Fruit fly (Drosophila melanogaster) whole organism, embryonic: ENCODE measurements around the gene Smu1.

Experiments used
- Awh ChIP-seq: fragments of 200-800 bp; sonication (Bioruptor generic); IDR thresholded peaks from 2 replicates; pipeline ENCODE4, ENCODE4 v1.3.6; 2022; ENCODE audit warnings: missing biosample characterization, missing genetic modification characterization
- CG12071 ChIP-seq: fragments of 200-800 bp; sonication (Bioruptor generic); optimal IDR thresholded peaks from 3 replicates; lab custom pipeline; 2018; ENCODE audit warnings: missing biosample characterization, mild to moderate bottlenecking, missing genetic modification characterization
- CG13296 ChIP-seq: fragments of 200-800 bp; sonication (Bioruptor generic); optimal IDR thresholded peaks from 3 replicates; lab custom pipeline; 2018; ENCODE audit warnings: missing biosample characterization, mild to moderate bottlenecking, missing genetic modification characterization
- CG1603 ChIP-seq: fragments of 200-800 bp; sonication (Bioruptor generic); optimal IDR thresholded peaks from 2 replicates; lab custom pipeline; 2019; ENCODE audit warnings: missing biosample characterization, mild to moderate bottlenecking, missing genetic modification characterization, moderate library complexity
- CG16863 ChIP-seq: fragments of 200-800 bp; sonication (Bioruptor generic); optimal IDR thresholded peaks from 3 replicates; lab custom pipeline; 2016; ENCODE audit warnings: missing biosample characterization, missing genetic modification characterization
- CG17328 ChIP-seq: fragments of 200-800 bp; sonication (Bioruptor generic); IDR thresholded peaks from 2 replicates; pipeline ENCODE4 v1.3.6; 2022; ENCODE audit warnings: missing biosample characterization, missing genetic modification characterization
- CG17361 ChIP-seq: fragments of 200-800 bp; sonication (Bioruptor generic); IDR thresholded peaks from 3 replicates; pipeline ENCODE4 v1.3.6; 2022; ENCODE audit warnings: missing biosample characterization, missing genetic modification characterization
- CG17612 ChIP-seq: fragments of 200-800 bp; sonication (Bioruptor generic); IDR thresholded peaks from 2 replicates; pipeline ENCODE4 v1.3.6; 2022; ENCODE audit warnings: missing biosample characterization, missing genetic modification characterization
- CG2116 ChIP-seq: fragments of 200-800 bp; sonication (Bioruptor generic); optimal IDR thresholded peaks from 3 replicates; lab custom pipeline; 2018; ENCODE audit warnings: missing biosample characterization, mild to moderate bottlenecking, missing genetic modification characterization
- CG2199 ChIP-seq: fragments of 200-800 bp; sonication (Bioruptor generic); IDR thresholded peaks from 3 replicates; pipeline ENCODE4 v1.3.6; 2022; ENCODE audit warnings: missing biosample characterization, missing genetic modification characterization
- CG2678 ChIP-seq: fragments of 200-800 bp; sonication (Bioruptor generic); optimal IDR thresholded peaks from 3 replicates; lab custom pipeline; 2019; ENCODE audit warnings: missing biosample characterization, mild to moderate bottlenecking, missing genetic modification characterization, moderate library complexity
- CG4854 ChIP-seq: fragments of 200-800 bp; sonication (Bioruptor generic); optimal IDR thresholded peaks from 2 replicates; lab custom pipeline; 2016; ENCODE audit warnings: missing biosample characterization, missing genetic modification characterization, inconsistent platforms
- CG7357 ChIP-seq: fragments of 200-800 bp; sonication (Bioruptor generic); IDR thresholded peaks from 3 replicates; pipeline ENCODE4 v1.3.6; 2022; ENCODE audit warnings: missing biosample characterization, missing genetic modification characterization
- CG7372 ChIP-seq: fragments of 200-800 bp; sonication (Bioruptor generic); IDR thresholded peaks from 2 replicates; pipeline ENCODE4 v1.3.6; 2022; ENCODE audit warnings: missing biosample characterization, missing genetic modification characterization
- CG8281 ChIP-seq: fragments of 200-800 bp; sonication (Bioruptor generic); optimal IDR thresholded peaks from 2 replicates; lab custom pipeline; 2018; ENCODE audit warnings: missing biosample characterization, mild to moderate bottlenecking, missing genetic modification characterization, moderate library complexity
- CG8290 ChIP-seq, 3 experiments: fragments of 200-800 bp; sonication (Bioruptor generic); optimal IDR thresholded peaks; 2 replicates each; lab custom pipeline; 2016 to 2019; ENCODE audit warnings: missing biosample characterization in 3 of 3, missing genetic modification characterization in 3 of 3, mild to moderate bottlenecking in 2 of 3, moderate library complexity in 1 of 3
- CG9727 ChIP-seq: fragments of 200-800 bp; sonication (Bioruptor generic); optimal IDR thresholded peaks from 3 replicates; lab custom pipeline; 2017; ENCODE audit warnings: missing biosample characterization, mild to moderate bottlenecking, missing genetic modification characterization
- CG9932 ChIP-seq: fragments of 200-800 bp; sonication (Bioruptor generic); IDR thresholded peaks from 2 replicates; pipeline ENCODE4 v1.3.6; 2022; ENCODE audit warnings: missing biosample characterization, missing genetic modification characterization
- Doc2 ChIP-seq: fragments of 200-800 bp; sonication (Bioruptor generic); IDR thresholded peaks from 2 replicates; pipeline ENCODE4 v1.3.6; 2022; ENCODE audit warnings: missing biosample characterization, missing genetic modification characterization
- Drgx ChIP-seq: fragments of 200-800 bp; sonication (Bioruptor generic); IDR thresholded peaks from 2 replicates; pipeline ENCODE4 v1.3.6; 2022; ENCODE audit warnings: missing biosample characterization, missing genetic modification characterization
- Eip74EF ChIP-seq, 2 experiments: fragments of 200-800 bp in 1 of 2; fragments of >200 bp in 1 of 2; sonication (Bioruptor generic) in 1 of 2; optimal IDR thresholded peaks; 2 replicates each; lab custom pipeline; 2017 to 2019; ENCODE audit warnings: missing biosample characterization in 2 of 2, missing genetic modification characterization in 2 of 2, mild to moderate bottlenecking in 1 of 2, moderate library complexity in 1 of 2
- Gug ChIP-seq: fragments of 200-800 bp; sonication (Bioruptor generic); IDR thresholded peaks from 4 replicates; pipeline ENCODE4 v1.3.6; 2022; ENCODE audit warnings: missing biosample characterization, missing genetic modification characterization
- MBD-R2 ChIP-seq: fragments of 200-800 bp; sonication (Bioruptor generic); IDR thresholded peaks from 2 replicates; pipeline ENCODE4 v1.3.6; 2022; ENCODE audit warnings: missing biosample characterization, missing genetic modification characterization
- MTF-1 ChIP-seq: fragments of 200-800 bp; sonication (Bioruptor generic); optimal IDR thresholded peaks from 2 replicates; lab custom pipeline; 2018; ENCODE audit warnings: missing biosample characterization, mild to moderate bottlenecking, missing genetic modification characterization, borderline replicate concordance
- Med ChIP-seq: fragments of 200-800 bp; sonication (Bioruptor generic); peaks from one replicate; lab custom pipeline; 2016; ENCODE audit warnings: missing biosample characterization, missing genetic modification characterization, mild to moderate bottlenecking, inconsistent platforms, moderate library complexity
- Xbp1 ChIP-seq: fragments of 200-800 bp; sonication (Bioruptor generic); optimal IDR thresholded peaks from 3 replicates; lab custom pipeline; 2016; ENCODE audit warnings: missing biosample characterization, mild to moderate bottlenecking, missing genetic modification characterization
- abd-A ChIP-seq: fragments of 200-800 bp; sonication (Bioruptor generic); optimal IDR thresholded peaks from 3 replicates; lab custom pipeline; 2019; ENCODE audit warnings: missing biosample characterization, mild to moderate bottlenecking, missing genetic modification characterization, moderate library complexity
- bab2 ChIP-seq: fragments of 200-800 bp; sonication (Bioruptor generic); optimal IDR thresholded peaks from 2 replicates; lab custom pipeline; 2016; ENCODE audit warnings: missing biosample characterization, missing genetic modification characterization
- bigmax ChIP-seq: fragments of 200-800 bp; sonication (Bioruptor generic); optimal IDR thresholded peaks from 2 replicates; lab custom pipeline; 2018; ENCODE audit warnings: missing biosample characterization, mild to moderate bottlenecking, missing genetic modification characterization
- bsh ChIP-seq, 2 experiments: fragments of 200-800 bp; sonication (Bioruptor generic); optimal IDR thresholded peaks; 2 replicates each; lab custom pipeline; 2017 to 2018; ENCODE audit warnings: mild to moderate bottlenecking in 2 of 2, missing biosample characterization in 2 of 2, missing genetic modification characterization in 2 of 2, moderate library complexity in 1 of 2
- cad ChIP-seq: fragments of >200 bp; optimal IDR thresholded peaks from 2 replicates; lab custom pipeline; 2017; ENCODE audit warnings: missing biosample characterization, missing genetic modification characterization
- caup ChIP-seq: fragments of 200-800 bp; sonication (Bioruptor generic); optimal IDR thresholded peaks from 3 replicates; lab custom pipeline; 2017; ENCODE audit warnings: missing biosample characterization, mild to moderate bottlenecking, missing genetic modification characterization, moderate library complexity; ENCODE audit not compliant: severe bottlenecking
- chif ChIP-seq, 2 experiments: fragments of 200-800 bp; sonication (Bioruptor generic); optimal IDR thresholded peaks; 3 replicates each; lab custom pipeline; 2016; ENCODE audit warnings: missing biosample characterization in 2 of 2, missing genetic modification characterization in 2 of 2
- chm ChIP-seq: fragments of 200-800 bp; sonication (Bioruptor generic); IDR thresholded peaks from 2 replicates; pipeline ENCODE4 v1.3.6; 2022; ENCODE audit warnings: missing biosample characterization, missing genetic modification characterization
- dmrt99B ChIP-seq: fragments of 200-800 bp; sonication (Bioruptor generic); optimal IDR thresholded peaks from 2 replicates; lab custom pipeline; 2018; ENCODE audit warnings: missing biosample characterization, mild to moderate bottlenecking, missing genetic modification characterization, moderate library complexity
- gcm ChIP-seq: fragments of 200-800 bp; sonication (Bioruptor generic); optimal IDR thresholded peaks from 2 replicates; lab custom pipeline; 2019; ENCODE audit warnings: missing biosample characterization, mild to moderate bottlenecking, missing genetic modification characterization, moderate library complexity
- gem ChIP-seq: fragments of 200-800 bp; sonication (Bioruptor generic); optimal IDR thresholded peaks from 2 replicates; lab custom pipeline; 2019; ENCODE audit warnings: missing biosample characterization, mild to moderate bottlenecking, missing genetic modification characterization, moderate library complexity
- lmd ChIP-seq: fragments of 200-800 bp; sonication (Bioruptor generic); IDR thresholded peaks from 2 replicates; pipeline ENCODE4 v1.3.6; 2022; ENCODE audit warnings: missing biosample characterization, missing genetic modification characterization
- nmo ChIP-seq: fragments of 200-800 bp; sonication (Bioruptor generic); optimal IDR thresholded peaks from 2 replicates; lab custom pipeline; 2018; ENCODE audit warnings: missing biosample characterization, mild to moderate bottlenecking, missing genetic modification characterization, moderate library complexity
- oc ChIP-seq: fragments of 200-800 bp; sonication (Bioruptor generic); optimal IDR thresholded peaks from 2 replicates; lab custom pipeline; 2018; ENCODE audit warnings: missing biosample characterization, mild to moderate bottlenecking, missing genetic modification characterization, moderate library complexity
- phol ChIP-seq: fragments of 200-800 bp; sonication (Bioruptor generic); optimal IDR thresholded peaks from 3 replicates; lab custom pipeline; 2018; ENCODE audit warnings: missing biosample characterization, mild to moderate bottlenecking, missing genetic modification characterization, moderate library complexity
- pnt ChIP-seq: fragments of 200-800 bp; sonication (Bioruptor generic); optimal IDR thresholded peaks from 3 replicates; lab custom pipeline; 2016; ENCODE audit warnings: missing biosample characterization, missing genetic modification characterization
- pros ChIP-seq: fragments of 200-800 bp; sonication (Bioruptor generic); optimal IDR thresholded peaks from 3 replicates; lab custom pipeline; 2019; ENCODE audit warnings: missing biosample characterization, mild to moderate bottlenecking, missing genetic modification characterization, moderate library complexity
- schlank ChIP-seq: fragments of 200-800 bp; sonication (Bioruptor generic); optimal IDR thresholded peaks from 2 replicates; lab custom pipeline; 2018; ENCODE audit warnings: missing biosample characterization, mild to moderate bottlenecking, missing genetic modification characterization
- sens ChIP-seq: fragments of 200-800 bp; sonication (Bioruptor generic); peaks from one replicate; lab custom pipeline; 2016; ENCODE audit warnings: missing biosample characterization, missing genetic modification characterization
- sob ChIP-seq: fragments of 200-800 bp; sonication (Bioruptor generic); IDR thresholded peaks from 2 replicates; pipeline ENCODE4 v1.3.6; 2022; ENCODE audit warnings: missing biosample characterization, missing genetic modification characterization
- tio ChIP-seq: fragments of 200-800 bp; sonication (Bioruptor generic); optimal IDR thresholded peaks from 2 replicates; lab custom pipeline; 2017; ENCODE audit warnings: missing biosample characterization, missing genetic modification characterization, inconsistent platforms
- wor ChIP-seq: fragments of 200-800 bp; sonication (Bioruptor generic); IDR thresholded peaks from 2 replicates; pipeline ENCODE4 v1.3.6; 2022; ENCODE audit warnings: missing biosample characterization, missing genetic modification characterization

Gene Smu1

dm6 chr3R:18987428-18988416 is 6.6 kb upstream of the Smu1 start (continued):
- TF ChIP-seq CG2199 (GFP tag; lab: Robert Waterston, UW) (peak; percentile 92), CG7372 (no peak), Eip74EF (GFP tag; optimal IDR thresholded peaks at IDR 0.05; lab: Kevin White, UChicago) (no peak), sens (peak; percentile 39), bab2 (GFP tag; lab: Kevin White, UChicago) (no peak), cad (GFP tag; lab: Kevin White, UChicago) (no peak), tio (GFP tag; lab: Kevin White, UChicago) (no peak), CG2678 (tag; lab: Kevin White, UChicago) (peak; percentile 28), wor (GFP tag; lab: Robert Waterston, UW) (no peak), schlank (tag; lab: Kevin White, UChicago) (no peak), phol (tag; lab: Kevin White, UChicago) (peak; percentile 7), CG4854 (GFP tag; lab: Kevin White, UChicago) (no peak), CG13296 (GFP tag; lab: Kevin White, UChicago) (no peak), CG8281 (tag; lab: Kevin White, UChicago) (no peak), Gug (no peak), Doc2 (GFP tag; lab: Robert Waterston, UW) (no peak), Xbp1 (GFP tag; lab: Kevin White, UChicago) (peak; percentile 16), lmd (GFP tag; lab: Robert Waterston, UW) (no peak), CG2116 (GFP tag; lab: Kevin White, UChicago) (no peak), CG16863 (GFP tag; lab: Kevin White, UChicago) (no peak), sob (GFP tag; lab: Robert Waterston, UW) (0 out of 2 replicates have a peak, but pooled peaks have one; percentile 36), CG17361 (GFP tag; lab: Robert Waterston, UW) (0 out of 3 replicates have a peak, but pooled peaks have one; percentile 25), pros (GFP tag; lab: Kevin White, UChicago) (peak; percentile 15), chm (GFP tag; lab: Robert Waterston, UW) (no peak), nmo (GFP tag; lab: Kevin White, UChicago) (no peak), CG8290 (GFP tag; optimal IDR thresholded peaks at IDR 0.05; lab: Kevin White, UChicago) (no peak), CG8290 (tag; optimal IDR thresholded peaks at IDR 0.05; lab: Kevin White, UChicago) (no peak), gem (tag; lab: Kevin White, UChicago) (peak; percentile 44), CG1603 (peak; percentile 5), gcm (peak; percentile 57), dmrt99B (tag; lab: Kevin White, UChicago) (peak; percentile 58), CG17328 (GFP tag; lab: Robert Waterston, UW) (peak; percentile 16; the same call in 1 of the 2 replicates), oc (tag; lab: Kevin White, UChicago) (no peak), CG9727 (GFP tag; lab: Kevin White, UChicago) (peak; percentile 5), CG9932 (GFP tag; lab: Robert Waterston, UW) (no peak), MBD-R2 (no peak), bigmax (GFP tag; lab: Kevin White, UChicago) (no peak), caup (GFP tag; lab: Kevin White, UChicago) (no peak), chif (GFP tag; optimal IDR thresholded peaks at IDR 0.05; lab: Kevin White, UChicago) (peak in 1 of 2 experiments; percentile 1), Drgx (GFP tag; lab: Robert Waterston, UW) (no peak), MTF-1 (GFP tag; lab: Kevin White, UChicago) (no peak), CG7357 (GFP tag; lab: Robert Waterston, UW) (no peak), Med (GFP tag; lab: Kevin White, UChicago) (peak; percentile 48), abd-A (peak; percentile 42), CG17612 (GFP tag; lab: Robert Waterston, UW) (no peak), bsh (GFP tag; optimal IDR thresholded peaks at IDR 0.05; lab: Kevin White, UChicago) (peak in 1 of 2 experiments; percentile 45), Awh (GFP tag; lab: Robert Waterston, UW) (no peak), CG12071 (peak; percentile 21), pnt (GFP tag; lab: Kevin White, UChicago) (peak; percentile 33)
